Worm (Caenorhabditis elegans): ENCODE data around the gene Y77E11A.8.

DNA sequence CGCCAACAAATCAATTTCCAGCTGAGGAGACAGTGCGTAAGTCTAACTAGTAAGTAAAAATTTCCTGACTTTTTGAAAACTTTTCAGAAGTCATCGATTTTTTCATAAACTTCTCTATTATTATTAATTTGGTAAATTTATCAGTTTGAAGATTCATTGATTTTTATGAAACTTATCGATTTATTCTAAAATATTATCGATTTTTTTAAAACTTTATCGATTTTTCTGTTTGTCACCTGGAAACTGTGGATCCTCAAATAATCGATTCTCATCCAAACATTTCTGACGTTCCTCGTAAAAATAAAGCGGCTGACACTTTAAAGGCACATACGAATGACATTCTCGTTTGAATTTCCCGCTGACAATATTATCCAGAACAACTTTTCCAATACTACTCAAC, 9.1 kb upstream of the Y77E11A.8 start:
- TF ChIP-seq him-1 (tag; optimal IDR thresholded peaks at IDR 0.05), result no peak
- no peak for TF ChIP-seq dao-5 (tag; optimal IDR thresholded peaks at IDR 0.05)
